Worm (Caenorhabditis elegans) whole organism, L4 larva: ENCODE data around the gene F42A6.1.

Experiments
- F26F4.8 ChIP-seq: fragments of 200-800 bp; sonication (Bioruptor generic); conservative IDR thresholded peaks from 2 replicates; pipeline ENCODE4 v1.3.6; 2022; ENCODE audit warnings: missing genetic modification characterization, missing compliant biosample characterization
- F49E8.2 ChIP-seq: sonication (generic microtip); optimal IDR thresholded peaks from 2 replicates; lab custom pipeline; 2016; ENCODE audit warnings: missing compliant biosample characterization, mild to moderate bottlenecking, missing genetic modification characterization, borderline replicate concordance
- aha-1 ChIP-seq: fragments of 150-350 bp; peaks from one replicate; lab custom pipeline; 2014; ENCODE audit warnings: missing biosample characterization, missing genetic modification characterization
- ama-1 ChIP-seq: fragments of 150-350 bp; optimal IDR thresholded peaks from 2 replicates; lab custom pipeline; 2014; ENCODE audit warnings: inconsistent platforms, mixed read lengths
- ceh-28 ChIP-seq: fragments of 150-350 bp; optimal IDR thresholded peaks from 2 replicates; lab custom pipeline; 2014; ENCODE audit warnings: missing biosample characterization, missing genetic modification reagents, missing genetic modification characterization
- duxl-1 ChIP-seq: sonication (generic microtip); optimal IDR thresholded peaks from 2 replicates; lab custom pipeline; 2016; ENCODE audit warnings: mild to moderate bottlenecking, missing genetic modification characterization, moderate library complexity, missing compliant biosample characterization; ENCODE audit not compliant: poor library complexity
- mdl-1 ChIP-seq, 2 experiments: fragments of 150-350 bp in 1 of 2; sonication (generic microtip) in 1 of 2; optimal IDR thresholded peaks; 2 replicates each; lab custom pipeline; 2014 to 2017; ENCODE audit warnings: missing biosample characterization in 2 of 2, missing genetic modification characterization in 2 of 2
- nhr-10 ChIP-seq: fragments of 150-350 bp; optimal IDR thresholded peaks from 2 replicates; lab custom pipeline; 2014; ENCODE audit warnings: missing biosample characterization, missing genetic modification characterization
- nhr-11 ChIP-seq: fragments of 150-350 bp; optimal IDR thresholded peaks from 2 replicates; lab custom pipeline; 2014; ENCODE audit warnings: missing biosample characterization, missing genetic modification characterization

DNA sequence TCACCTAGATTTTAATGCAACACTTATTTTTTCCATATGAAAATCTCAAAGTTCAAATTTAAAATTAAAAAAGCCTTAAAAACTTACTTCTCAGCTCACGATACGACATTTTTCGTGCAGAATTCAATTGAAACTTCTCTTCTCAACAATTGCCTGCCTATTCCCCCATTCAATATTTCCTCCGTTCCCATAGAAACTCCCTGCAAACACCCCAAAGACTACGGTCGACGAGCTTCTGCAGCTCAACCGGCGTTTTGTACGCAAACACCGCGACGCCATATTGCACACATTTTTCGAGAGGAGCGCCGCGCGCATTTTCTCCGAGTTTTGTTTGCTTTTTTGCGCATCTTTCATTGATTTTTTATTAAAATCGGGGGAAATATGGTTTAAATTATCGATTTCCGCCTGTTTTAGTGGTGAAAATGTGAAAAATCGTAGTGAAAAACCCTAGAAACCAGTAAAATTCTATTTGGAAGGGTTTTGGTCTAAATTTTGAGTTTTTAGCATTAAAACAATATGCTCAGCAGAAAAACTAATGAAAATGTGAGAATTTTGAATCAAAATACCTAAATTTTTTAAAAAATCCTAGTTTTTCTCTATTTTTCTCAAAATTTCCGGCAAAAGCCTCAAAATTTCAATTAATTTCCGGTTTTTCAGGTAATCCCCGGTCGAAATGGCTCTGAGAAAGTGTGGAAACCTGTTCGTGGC is 44.3 kb downstream of the F42A6.1 start, which contains the start of the genes dyf-3 and pdhb-1:
- TF ChIP-seq F26F4.8 (GFP tag; lab: Robert Waterston, UW) (no peak), mdl-1 (tag; optimal IDR thresholded peaks at IDR 0.05; lab: Kevin White, UChicago) (no peak), duxl-1 (no peak), F49E8.2 (tag; lab: Kevin White, UChicago) (no peak), nhr-10 (tag; lab: Kevin White, UChicago) (no peak), ceh-28 (tag; lab: Kevin White, UChicago) (no peak), nhr-11 (tag; lab: Kevin White, UChicago) (no peak), ama-1 (lab: Kevin White, UChicago) (no peak), aha-1 (tag; lab: Kevin White, UChicago) (peak; percentile 55)
